Worm (Caenorhabditis elegans): ENCODE data around the gene T12G3.6.

Gene T12G3.6

ce11 chrIV:12029722-12030182 lies 1.3 kb downstream of the T12G3.6 start, which contains the start of gene T12G3.11:
TSS of gene T12G3.11 (minus strand) at chrIV:12029772.
- TF ChIP-seq nfya-1 (tag; optimal IDR thresholded peaks at IDR 0.05) (no peak), C08G9.2 (tag; optimal IDR thresholded peaks at IDR 0.05) (no peak), che-1 (tag; optimal IDR thresholded peaks at IDR 0.05) (no peak), ref-2 (tag; optimal IDR thresholded peaks at IDR 0.05) (no peak), K02D7.2 (tag; optimal IDR thresholded peaks at IDR 0.05) (no peak), ceh-48 (tag; optimal IDR thresholded peaks at IDR 0.05) (no peak), hlh-6 (tag; optimal IDR thresholded peaks at IDR 0.05) (no peak), pag-3 (tag; optimal IDR thresholded peaks at IDR 0.05; ENCODE audit: borderline replicate concordance) (no peak), ceh-2 (tag; optimal IDR thresholded peaks at IDR 0.05) (no peak), ceh-18 (tag; optimal IDR thresholded peaks at IDR 0.05) (no peak)

- no peak for TF ChIP-seq lim-6 (tag; optimal IDR thresholded peaks at IDR 0.05)
- TF ChIP-seq madf-2 (tag; optimal IDR thresholded peaks at IDR 0.05), result no peak
- no peak for TF ChIP-seq ceh-48 (tag; optimal IDR thresholded peaks at IDR 0.05)
- no peak for TF ChIP-seq nhr-232 (tag; optimal IDR thresholded peaks at IDR 0.05)
- no peak for TF ChIP-seq sox-2 (GFP tag; IDR thresholded peaks at IDR 0.05)
- no peak for TF ChIP-seq C38D4.7 (GFP tag; optimal IDR thresholded peaks at IDR 0.05)
- no peak for TF ChIP-seq hlh-15 (tag; optimal IDR thresholded peaks at IDR 0.05)
- no peak for TF ChIP-seq npax-4 (tag; optimal IDR thresholded peaks at IDR 0.05)
- TF ChIP-seq ztf-16 (tag; optimal IDR thresholded peaks at IDR 0.05), result no peak
- no peak for TF ChIP-seq mec-3 (tag; optimal IDR thresholded peaks at IDR 0.05; ENCODE audit: borderline replicate concordance)
- TF ChIP-seq Y22D7AL.16 (tag; optimal IDR thresholded peaks at IDR 0.05), result no peak
- TF ChIP-seq ets-4 (tag; optimal IDR thresholded peaks at IDR 0.05), result no peak
- TF ChIP-seq T23F11.4 (GFP tag; optimal IDR thresholded peaks at IDR 0.05), result no peak
- no peak for TF ChIP-seq ceh-14 (tag; optimal IDR thresholded peaks at IDR 0.05)
- no peak for TF ChIP-seq sox-4 (tag; optimal IDR thresholded peaks at IDR 0.05)
- TF ChIP-seq ceh-19 (GFP tag; optimal IDR thresholded peaks at IDR 0.05), result no peak
- TF ChIP-seq pros-1 (tag; optimal IDR thresholded peaks at IDR 0.05), result no peak
- TF ChIP-seq elt-2 (tag; optimal IDR thresholded peaks at IDR 0.05), result no peak
- no peak for TF ChIP-seq eyg-1 (tag; optimal IDR thresholded peaks at IDR 0.05)
- TF ChIP-seq che-1 (tag; optimal IDR thresholded peaks at IDR 0.05), result no peak
These were observed 2.0 kb downstream of the T12G3.6 start, which contains the start of gene tgn-38 for ce11 chrIV:12029074-12029473. TSS of gene tgn-38 (minus strand) at chrIV:12029174.

- no peak for TF ChIP-seq nhr-232 (tag; optimal IDR thresholded peaks at IDR 0.05)
- TF ChIP-seq ceh-24 (tag; optimal IDR thresholded peaks at IDR 0.05), result no peak
- TF ChIP-seq npax-4 (tag; optimal IDR thresholded peaks at IDR 0.05), result no peak
- TF ChIP-seq ets-4 (tag; optimal IDR thresholded peaks at IDR 0.05), result no peak
- no peak for TF ChIP-seq dve-1 (tag; optimal IDR thresholded peaks at IDR 0.05)
- no peak for TF ChIP-seq fkh-10 (GFP tag; optimal IDR thresholded peaks at IDR 0.05)
These were observed 9.7 kb downstream of the T12G3.6 start for ce11 chrIV:12021360-12021759.

ce11 chrIV:12018920-12019319 lies 12.2 kb downstream of the T12G3.6 start:
- TF ChIP-seq unc-55 (GFP tag; optimal IDR thresholded peaks at IDR 0.05) (no peak), mec-3 (tag; optimal IDR thresholded peaks at IDR 0.05; ENCODE audit: borderline replicate concordance) (no peak)

ce11 chrIV:12015586-12015985 lies 15.5 kb downstream of the T12G3.6 start, which contains the start of gene lips-6:
TSS of gene lips-6 (minus strand) at chrIV:12015686.
- TF ChIP-seq ceh-45 (GFP tag; IDR thresholded peaks at IDR 0.05), result no peak

ce11 chrIV:12013120-12013519 lies 18.0 kb downstream of the T12G3.6 start, which contains the start of gene spe-17:
TSS of gene spe-17 (plus strand) at chrIV:12013420.
- no peak for TF ChIP-seq gmeb-2 (tag; optimal IDR thresholded peaks at IDR 0.05)
- no peak for TF ChIP-seq ceh-18 (tag; optimal IDR thresholded peaks at IDR 0.05)
- no peak for TF ChIP-seq ceh-24 (tag; optimal IDR thresholded peaks at IDR 0.05)
- no peak for TF ChIP-seq ceh-31 (tag; optimal IDR thresholded peaks at IDR 0.05)
- no peak for TF ChIP-seq unc-3 (GFP tag; conservative IDR thresholded peaks at IDR 0.05)
- no peak for TF ChIP-seq unc-3 (tag; optimal IDR thresholded peaks at IDR 0.05)
- TF ChIP-seq ceh-30 (tag; optimal IDR thresholded peaks at IDR 0.05), result no peak
- TF ChIP-seq ztf-16 (tag; optimal IDR thresholded peaks at IDR 0.05), result no peak
- TF ChIP-seq fkh-10 (GFP tag; optimal IDR thresholded peaks at IDR 0.05), result no peak
- TF ChIP-seq odd-2 (tag; optimal IDR thresholded peaks at IDR 0.05), result no peak
- no peak for TF ChIP-seq npax-4 (tag; optimal IDR thresholded peaks at IDR 0.05)
- no peak for TF ChIP-seq pha-4 (tag; optimal IDR thresholded peaks at IDR 0.05)
- no peak for TF ChIP-seq ceh-22 (tag; optimal IDR thresholded peaks at IDR 0.05)
- no peak for TF ChIP-seq nhr-11 (tag; optimal IDR thresholded peaks at IDR 0.05)
- no peak for TF ChIP-seq pha-2 (tag; optimal IDR thresholded peaks at IDR 0.05)
- TF ChIP-seq pqm-1 (tag; optimal IDR thresholded peaks at IDR 0.05), result no peak
- TF ChIP-seq ceh-19 (GFP tag; optimal IDR thresholded peaks at IDR 0.05), result no peak

Measured in whole organism, late embryonic.